Worm (Caenorhabditis elegans) whole organism, L1 larva: Measurements from ENCODE around the gene csc-1.

Experiments used
- Y116A8C.19 ChIP-seq: sonication (generic microtip); optimal IDR thresholded peaks from 2 replicates; lab custom pipeline; 2016; ENCODE audit warnings: missing compliant biosample characterization, missing genetic modification characterization, borderline replicate concordance
- aly-2 ChIP-seq: fragments of 150-350 bp; optimal IDR thresholded peaks from 2 replicates; lab custom pipeline; 2014; ENCODE audit warnings: missing biosample characterization, missing genetic modification characterization
- fkh-8 ChIP-seq: sonication (generic microtip); optimal IDR thresholded peaks from 2 replicates; lab custom pipeline; 2016; ENCODE audit warnings: mild to moderate bottlenecking, missing genetic modification characterization, missing compliant biosample characterization
- mdl-1 ChIP-seq, 2 experiments: fragments of 150-350 bp; optimal IDR thresholded peaks; 2 replicates each; lab custom pipeline; 2014 to 2017; ENCODE audit warnings: missing biosample characterization in 2 of 2, missing genetic modification characterization in 2 of 2, inconsistent platforms in 1 of 2
- nhr-47 ChIP-seq: sonication (generic microtip); optimal IDR thresholded peaks from 2 replicates; lab custom pipeline; 2016; ENCODE audit warnings: mild to moderate bottlenecking, missing genetic modification characterization, moderate library complexity, missing compliant biosample characterization
- nhr-85 ChIP-seq: sonication (generic microtip); peaks from one replicate; lab custom pipeline; 2016; ENCODE audit warnings: missing genetic modification characterization, inconsistent platforms, missing compliant biosample characterization
- pqm-1 ChIP-seq: sonication (generic microtip); optimal IDR thresholded peaks from 3 replicates; lab custom pipeline; 2017; ENCODE audit warnings: missing biosample characterization, missing genetic modification characterization
- tbx-2 ChIP-seq: sonication (generic microtip); optimal IDR thresholded peaks from 2 replicates; lab custom pipeline; 2016; ENCODE audit warnings: missing genetic modification characterization, missing compliant biosample characterization
- vab-15 ChIP-seq: sonication (generic microtip); optimal IDR thresholded peaks from 2 replicates; lab custom pipeline; 2017; ENCODE audit warnings: missing genotype, mild to moderate bottlenecking, missing genetic modification characterization, missing compliant biosample characterization

ce11 chrII:13627001-13627400 is 30.2 kb downstream of the csc-1 start, which contains the start of gene gst-19:
- no peak for TF ChIP-seq nhr-47 (tag; lab: Kevin White, UChicago)
- TF ChIP-seq aly-2, result no peak
- TF ChIP-seq mdl-1 (tag; optimal IDR thresholded peaks at IDR 0.05; lab: Kevin White, UChicago), result no peak
- TF ChIP-seq pqm-1 (tag; lab: Kevin White, UChicago), result no peak
- no peak for TF ChIP-seq fkh-8 (tag; lab: Kevin White, UChicago)
- no peak for TF ChIP-seq tbx-2 (tag; lab: Kevin White, UChicago)
- TF ChIP-seq vab-15 (tag; lab: Kevin White, UChicago), result no peak
- TF ChIP-seq nhr-85 (tag; lab: Kevin White, UChicago), result no peak
- TF ChIP-seq Y116A8C.19 (tag; lab: Kevin White, UChicago), result no peak
